Fruit fly (Drosophila melanogaster) whole organism, pupa: ENCODE results near the gene CIA30.

ENCODE experiments used
- CG12605 ChIP-seq: fragments of 200-800 bp; sonication (Bioruptor generic); IDR thresholded peaks from 2 replicates; pipeline ENCODE4 v1.3.6; 2022; ENCODE audit warnings: missing biosample characterization, missing genetic modification characterization
- CG15710 ChIP-seq: fragments of 200-800 bp; sonication (Bioruptor generic); optimal IDR thresholded peaks from 2 replicates; lab custom pipeline; 2018; ENCODE audit warnings: missing biosample characterization, mild to moderate bottlenecking, missing genetic modification characterization, moderate library complexity
- CG8159 ChIP-seq: fragments of 200-800 bp; sonication (Bioruptor generic); optimal IDR thresholded peaks from 3 replicates; lab custom pipeline; 2018; ENCODE audit warnings: missing biosample characterization, mild to moderate bottlenecking, missing genetic modification characterization, moderate library complexity
- CG8301 ChIP-seq: fragments of 200-800 bp; sonication (Bioruptor generic); optimal IDR thresholded peaks from 2 replicates; lab custom pipeline; 2018; ENCODE audit warnings: missing biosample characterization, mild to moderate bottlenecking, missing genetic modification characterization
- EcR ChIP-seq: fragments of 200-800 bp; sonication (Bioruptor generic); optimal IDR thresholded peaks from 3 replicates; lab custom pipeline; 2019; ENCODE audit warnings: missing biosample characterization, missing genetic modification characterization, mild to moderate bottlenecking, moderate library complexity, missing genetic modification reagents
- Pif1B ChIP-seq: fragments of 200-800 bp; sonication (Bioruptor generic); optimal IDR thresholded peaks from 3 replicates; lab custom pipeline; 2016; ENCODE audit warnings: missing biosample characterization, missing genetic modification characterization
- fd96Ca ChIP-seq: fragments of 200-800 bp; sonication (Bioruptor generic); IDR thresholded peaks from 3 replicates; pipeline ENCODE4 v1.3.6; 2022; ENCODE audit warnings: missing biosample characterization, missing genetic modification characterization
- rn ChIP-seq: fragments of 200-800 bp; sonication (Bioruptor generic); IDR thresholded peaks from 2 replicates; pipeline ENCODE4 v1.3.6; 2022; ENCODE audit warnings: missing biosample characterization, missing genetic modification characterization

- TF ChIP-seq CG8159 (tag; lab: Kevin White, UChicago) (peak; percentile 94), EcR (GFP tag; lab: Kevin White, UChicago) (peak; percentile 7), CG15710 (tag; lab: Kevin White, UChicago) (peak; percentile 98), CG8301 (tag; lab: Kevin White, UChicago) (peak; percentile 96), CG12605 (GFP tag; lab: Robert Waterston, UW) (peak; percentile 97), fd96Ca (peak; percentile 98), rn (GFP tag; lab: Robert Waterston, UW) (peak; percentile 98), Pif1B (GFP tag; lab: Kevin White, UChicago) (no peak)
These were observed 8.3 kb downstream of the CIA30 start, which contains the start of the genes Wdr24 and IntS11 for dm6 chr3R:29745056-29745455.
